Fruit fly (Drosophila melanogaster): ENCODE data around the gene CG5342.

Gene CG5342

dm6 chr3R:11562326-11563109 lies 16.1 kb upstream of the CG5342 start (continued):
- TF ChIP-seq CG33213 (GFP tag; optimal IDR thresholded peaks at IDR 0.05) (peak; percentile 84), Bteb2 (GFP tag; optimal IDR thresholded peaks at IDR 0.05) (peak; percentile 83), kay (GFP tag; optimal IDR thresholded peaks at IDR 0.05) (peak; percentile 92), CG12155 (GFP tag; optimal IDR thresholded peaks at IDR 0.05) (peak; percentile 87), usp (GFP tag; optimal IDR thresholded peaks at IDR 0.05) (no peak), CG15011 (GFP tag; optimal IDR thresholded peaks at IDR 0.05) (peak; percentile 90), CG10267 (tag; optimal IDR thresholded peaks at IDR 0.05) (peak; percentile 88), CG12236 (GFP tag; optimal IDR thresholded peaks at IDR 0.05) (peak; percentile 64), CG8388 (GFP tag; optimal IDR thresholded peaks at IDR 0.05) (peak; percentile 80), Sox100B (GFP tag; optimal IDR thresholded peaks at IDR 0.05) (peak; percentile 95), cad (GFP tag; optimal IDR thresholded peaks at IDR 0.05) (no peak), Camta (GFP tag; optimal IDR thresholded peaks at IDR 0.05) (peak; percentile 97), CG3281 (GFP tag; optimal IDR thresholded peaks at IDR 0.05) (peak; percentile 94), CG31224 (GFP tag; IDR thresholded peaks at IDR 0.05) (peak; percentile 86), row (GFP tag; IDR thresholded peaks at IDR 0.05) (peak; percentile 97), CG1832 (GFP tag; optimal IDR thresholded peaks at IDR 0.05) (no peak), gfzf (GFP tag; optimal IDR thresholded peaks at IDR 0.05) (no peak), Ets65A (GFP tag) (peak; percentile 98), Hr39 (optimal IDR thresholded peaks at IDR 0.05) (no peak), trem (tag; optimal IDR thresholded peaks at IDR 0.05) (peak; percentile 85), lbe (GFP tag; optimal IDR thresholded peaks at IDR 0.05) (peak; percentile 92), CG9609 (GFP tag; optimal IDR thresholded peaks at IDR 0.05) (peak; percentile 86), CG13123 (GFP tag; optimal IDR thresholded peaks at IDR 0.05) (peak; percentile 53), CG13424 (tag; optimal IDR thresholded peaks at IDR 0.05) (peak; percentile 85), CG2199 (GFP tag; IDR thresholded peaks at IDR 0.05) (peak; percentile 90), Jarid2 (GFP tag; optimal IDR thresholded peaks at IDR 0.05) (peak; percentile 63), Doc3 (GFP tag; IDR thresholded peaks at IDR 0.05; ENCODE audit: partially characterized antibody) (no peak), Oaz (GFP tag; IDR thresholded peaks at IDR 0.05) (peak; percentile 78), ems (GFP tag; optimal IDR thresholded peaks at IDR 0.05) (peak; percentile 94), CG34422 (GFP tag; IDR thresholded peaks at IDR 0.05) (peak; percentile 97), sima (GFP tag; optimal IDR thresholded peaks at IDR 0.05) (peak; percentile 80), CG11247 (GFP tag; IDR thresholded peaks at IDR 0.05) (peak; percentile 93), rib (GFP tag; IDR thresholded peaks at IDR 0.05) (peak; percentile 92), Eip74EF (GFP tag; optimal IDR thresholded peaks at IDR 0.05) (peak in 1 of 2 experiments; percentile 79), caup (GFP tag; optimal IDR thresholded peaks at IDR 0.05; ENCODE audit: severe bottlenecking) (peak; percentile 90), CG7786 (GFP tag; optimal IDR thresholded peaks at IDR 0.05) (peak; percentile 91), CG43689 (GFP tag; IDR thresholded peaks at IDR 0.05) (peak; percentile 81; the same call in 1 of the 2 replicates), sens-2 (GFP tag; IDR thresholded peaks at IDR 0.05) (peak; percentile 74), CG14965 (GFP tag; optimal IDR thresholded peaks at IDR 0.05; ENCODE audit: borderline replicate concordance) (peak; percentile 68), Tbp (GFP tag; optimal IDR thresholded peaks at IDR 0.05) (no peak), eyg (GFP tag; optimal IDR thresholded peaks at IDR 0.05) (peak; percentile 93), Sox102F (GFP tag; optimal IDR thresholded peaks at IDR 0.05) (peak; percentile 90), shn (GFP tag; optimal IDR thresholded peaks at IDR 0.05) (peak; percentile 79), CG16863 (GFP tag; optimal IDR thresholded peaks at IDR 0.05) (peak; percentile 86), fd64A (GFP tag; optimal IDR thresholded peaks at IDR 0.05) (peak; percentile 76), nau (GFP tag; optimal IDR thresholded peaks at IDR 0.05) (peak; percentile 91)

All from whole organism, embryonic.